Fruit fly (Drosophila melanogaster): ENCODE results near the gene BBS1.

- TF ChIP-seq CTCF (optimal IDR thresholded peaks at IDR 0.05) (no peak), CG8478 (optimal IDR thresholded peaks at IDR 0.05) (no peak)
These were observed 36.2 kb downstream of the BBS1 start for dm6 chr3L:7161924-7162323.

Data from S2 (cell line).